Worm (Caenorhabditis elegans) whole organism, midembryonic: ENCODE data around the gene idpp-7.

Source experiments
- cog-1 ChIP-seq: sonication (generic microtip); optimal IDR thresholded peaks from 2 replicates; lab custom pipeline; 2016; ENCODE audit warnings: missing genetic modification characterization, missing compliant biosample characterization
- flt-1 ChIP-seq: fragments of 200-800 bp; sonication (Bioruptor generic); IDR thresholded peaks from 2 replicates; pipeline ENCODE4 v1.3.6; 2022; ENCODE audit warnings: missing genetic modification characterization, missing compliant biosample characterization

- no peak for TF ChIP-seq cog-1 (tag; lab: Kevin White, UChicago)
- no peak for TF ChIP-seq flt-1
These were observed 16.0 kb upstream of the idpp-7 start, which contains the start of gene C27D8.4 for ce11 chrIV:12703811-12704210.
